Worm (Caenorhabditis elegans) whole organism, L2 larva: ENCODE results near the gene R13H4.6.

ENCODE experiments used
- C34F6.9 ChIP-seq: fragments of 150-350 bp; optimal IDR thresholded peaks from 2 replicates; lab custom pipeline; 2014; ENCODE audit warnings: missing biosample characterization, missing genetic modification characterization
- F13H6.1 ChIP-seq: sonication (generic microtip); optimal IDR thresholded peaks from 2 replicates; lab custom pipeline; 2016; ENCODE audit warnings: missing genetic modification characterization, missing compliant biosample characterization
- Y55F3AM.14 ChIP-seq: fragments of 200-800 bp; sonication (Bioruptor generic); optimal IDR thresholded peaks from 2 replicates; lab custom pipeline; 2018; ENCODE audit warnings: mild to moderate bottlenecking, missing genetic modification characterization, missing compliant biosample characterization
- ZK546.5 ChIP-seq: sonication (generic microtip); optimal IDR thresholded peaks from 2 replicates; lab custom pipeline; 2017; ENCODE audit warnings: missing biosample characterization, missing genetic modification characterization
- alr-1 ChIP-seq: fragments of 150-350 bp; optimal IDR thresholded peaks from 2 replicates; lab custom pipeline; 2014; ENCODE audit warnings: missing biosample characterization, missing genetic modification characterization
- aly-2 ChIP-seq: fragments of 150-350 bp; optimal IDR thresholded peaks from 2 replicates; lab custom pipeline; 2014; ENCODE audit warnings: missing biosample characterization, missing genetic modification characterization
- ama-1 ChIP-seq: fragments of 150-350 bp; optimal IDR thresholded peaks from 2 replicates; lab custom pipeline; 2018; ENCODE audit warnings: inconsistent platforms
- blmp-1 ChIP-seq: sonication (generic microtip); optimal IDR thresholded peaks from 2 replicates; lab custom pipeline; 2017; ENCODE audit warnings: missing genetic modification characterization, mild to moderate bottlenecking, missing compliant biosample characterization, antibody characterized with exemption, moderate library complexity; ENCODE audit not compliant: insufficient read depth
- ceh-16 ChIP-seq: fragments of 150-350 bp; optimal IDR thresholded peaks from 2 replicates; lab custom pipeline; 2014; ENCODE audit warnings: missing biosample characterization, missing genetic modification characterization
- ceh-82 ChIP-seq: fragments of 150-350 bp; optimal IDR thresholded peaks from 2 replicates; lab custom pipeline; 2014; ENCODE audit warnings: missing biosample characterization, missing genetic modification characterization
- crh-2 ChIP-seq: sonication (generic microtip); optimal IDR thresholded peaks from 2 replicates; lab custom pipeline; 2017; ENCODE audit warnings: missing biosample characterization, missing genetic modification characterization
- egl-27 ChIP-seq: sonication (generic microtip); optimal IDR thresholded peaks from 3 replicates; lab custom pipeline; 2017; ENCODE audit warnings: missing biosample characterization, missing genetic modification reagents, missing genetic modification characterization
- elt-3 ChIP-seq: sonication (generic microtip); optimal IDR thresholded peaks from 2 replicates; lab custom pipeline; 2017; ENCODE audit warnings: missing biosample characterization, missing genetic modification characterization
- fos-1 ChIP-seq: fragments of 150-350 bp; optimal IDR thresholded peaks from 2 replicates; lab custom pipeline; 2014; ENCODE audit warnings: missing biosample characterization, missing genetic modification characterization
- lin-11 ChIP-seq: fragments of 150-350 bp; sonication (generic microtip); optimal IDR thresholded peaks from 2 replicates; lab custom pipeline; 2014; ENCODE audit warnings: missing biosample characterization, missing genetic modification characterization, inconsistent platforms, mixed read lengths
- lin-13 ChIP-seq: fragments of 150-350 bp; optimal IDR thresholded peaks from 2 replicates; lab custom pipeline; 2014; ENCODE audit warnings: missing biosample characterization, missing genetic modification reagents, missing genetic modification characterization
- lin-39 ChIP-seq: fragments of 150-350 bp; optimal IDR thresholded peaks from 2 replicates; lab custom pipeline; 2014; ENCODE audit warnings: missing biosample characterization, missing genetic modification reagents, missing genetic modification characterization
- lsy-2 ChIP-seq, 2 experiments: fragments of 150-350 bp in 1 of 2; sonication (generic microtip) in 1 of 2; optimal IDR thresholded peaks; 2 replicates each; lab custom pipeline; 2014 to 2017; ENCODE audit warnings: missing biosample characterization in 2 of 2, missing genetic modification characterization in 2 of 2
- mbf-1 ChIP-seq: sonication (generic microtip); optimal IDR thresholded peaks from 2 replicates; lab custom pipeline; 2017; ENCODE audit warnings: missing biosample characterization, missing genetic modification characterization
- mdl-1 ChIP-seq, 2 experiments: fragments of 150-350 bp in 1 of 2; sonication (generic microtip) in 1 of 2; optimal IDR thresholded peaks; 2 replicates each; lab custom pipeline; 2017; ENCODE audit warnings: missing biosample characterization in 2 of 2, missing genetic modification characterization in 2 of 2
- nhr-10 ChIP-seq: sonication (generic microtip); optimal IDR thresholded peaks from 2 replicates; lab custom pipeline; 2017; ENCODE audit warnings: missing biosample characterization, missing genetic modification characterization
- nhr-11 ChIP-seq: fragments of 150-350 bp; optimal IDR thresholded peaks from 2 replicates; lab custom pipeline; 2014; ENCODE audit warnings: missing biosample characterization, missing genetic modification characterization
- nhr-12 ChIP-seq: fragments of 150-350 bp; optimal IDR thresholded peaks from 2 replicates; lab custom pipeline; 2014; ENCODE audit warnings: missing biosample characterization, missing genetic modification characterization
- nhr-129 ChIP-seq: fragments of 150-350 bp; optimal IDR thresholded peaks from 2 replicates; lab custom pipeline; 2014; ENCODE audit warnings: missing biosample characterization, missing genetic modification characterization
- nhr-21 ChIP-seq: fragments of 150-350 bp; optimal IDR thresholded peaks from 2 replicates; lab custom pipeline; 2014; ENCODE audit warnings: missing biosample characterization, missing genetic modification characterization
- nhr-23 ChIP-seq: fragments of 150-350 bp; optimal IDR thresholded peaks from 2 replicates; lab custom pipeline; 2014; ENCODE audit warnings: missing biosample characterization, missing genetic modification reagents, missing genetic modification characterization
- nhr-237 ChIP-seq: fragments of 150-350 bp; optimal IDR thresholded peaks from 2 replicates; lab custom pipeline; 2014; ENCODE audit warnings: missing biosample characterization, missing genetic modification characterization
- nhr-25 ChIP-seq: fragments of 150-350 bp; sonication (generic microtip); optimal IDR thresholded peaks from 3 replicates; lab custom pipeline; 2014; ENCODE audit warnings: missing biosample characterization, missing genetic modification characterization
- nhr-6 ChIP-seq: fragments of 150-350 bp; optimal IDR thresholded peaks from 2 replicates; lab custom pipeline; 2014; ENCODE audit warnings: missing biosample characterization, missing genetic modification characterization
- nhr-77 ChIP-seq: fragments of 150-350 bp; optimal IDR thresholded peaks from 2 replicates; lab custom pipeline; 2014; ENCODE audit warnings: missing biosample characterization, missing genetic modification characterization
- peb-1 ChIP-seq: fragments of 150-350 bp; optimal IDR thresholded peaks from 2 replicates; lab custom pipeline; 2014; ENCODE audit warnings: missing biosample characterization, missing genetic modification characterization
- sem-4 ChIP-seq: fragments of 150-350 bp; optimal IDR thresholded peaks from 2 replicates; lab custom pipeline; 2014; ENCODE audit warnings: missing biosample characterization, missing genetic modification reagents, missing genetic modification characterization
- sma-3 ChIP-seq: sonication (generic microtip); optimal IDR thresholded peaks from 2 replicates; lab custom pipeline; 2016; ENCODE audit warnings: missing genetic modification reagents, missing genetic modification characterization, missing compliant biosample characterization
- sma-9 ChIP-seq, 2 experiments: fragments of 150-350 bp in 1 of 2; sonication (generic microtip) in 1 of 2; optimal IDR thresholded peaks; 2 replicates each; lab custom pipeline; 2014 to 2016; ENCODE audit warnings: missing genetic modification characterization in 2 of 2, mild to moderate bottlenecking in 1 of 2, missing biosample characterization in 1 of 2, missing compliant biosample characterization in 1 of 2, missing genetic modification reagents in 1 of 2, moderate library complexity in 1 of 2
- unc-39 ChIP-seq: fragments of 150-350 bp; optimal IDR thresholded peaks from 2 replicates; lab custom pipeline; 2014; ENCODE audit warnings: missing biosample characterization, missing genetic modification characterization
- unc-55 ChIP-seq: fragments of 150-350 bp; sonication (generic microtip); optimal IDR thresholded peaks from 3 replicates; lab custom pipeline; 2014; ENCODE audit warnings: missing biosample characterization, missing genetic modification reagents, missing genetic modification characterization
- unc-62 ChIP-seq: fragments of 150-350 bp; optimal IDR thresholded peaks from 2 replicates; lab custom pipeline; 2014; ENCODE audit warnings: missing biosample characterization, missing genetic modification reagents, missing genetic modification characterization
- zag-1 ChIP-seq: fragments of 150-350 bp; optimal IDR thresholded peaks from 2 replicates; lab custom pipeline; 2014; ENCODE audit warnings: missing biosample characterization, missing genetic modification characterization
- ztf-1 ChIP-seq: fragments of 200-800 bp; sonication (Bioruptor generic); conservative IDR thresholded peaks from 2 replicates; pipeline ENCODE4 v1.3.6; 2022; ENCODE audit warnings: missing genetic modification characterization, missing compliant biosample characterization
- ztf-11 ChIP-seq: sonication (generic microtip); optimal IDR thresholded peaks from 2 replicates; lab custom pipeline; 2017; ENCODE audit warnings: missing biosample characterization, missing genetic modification characterization
- ztf-4 ChIP-seq: fragments of 150-350 bp; optimal IDR thresholded peaks from 2 replicates; lab custom pipeline; 2014; ENCODE audit warnings: missing biosample characterization, missing genetic modification characterization

Gene R13H4.6

DNA sequence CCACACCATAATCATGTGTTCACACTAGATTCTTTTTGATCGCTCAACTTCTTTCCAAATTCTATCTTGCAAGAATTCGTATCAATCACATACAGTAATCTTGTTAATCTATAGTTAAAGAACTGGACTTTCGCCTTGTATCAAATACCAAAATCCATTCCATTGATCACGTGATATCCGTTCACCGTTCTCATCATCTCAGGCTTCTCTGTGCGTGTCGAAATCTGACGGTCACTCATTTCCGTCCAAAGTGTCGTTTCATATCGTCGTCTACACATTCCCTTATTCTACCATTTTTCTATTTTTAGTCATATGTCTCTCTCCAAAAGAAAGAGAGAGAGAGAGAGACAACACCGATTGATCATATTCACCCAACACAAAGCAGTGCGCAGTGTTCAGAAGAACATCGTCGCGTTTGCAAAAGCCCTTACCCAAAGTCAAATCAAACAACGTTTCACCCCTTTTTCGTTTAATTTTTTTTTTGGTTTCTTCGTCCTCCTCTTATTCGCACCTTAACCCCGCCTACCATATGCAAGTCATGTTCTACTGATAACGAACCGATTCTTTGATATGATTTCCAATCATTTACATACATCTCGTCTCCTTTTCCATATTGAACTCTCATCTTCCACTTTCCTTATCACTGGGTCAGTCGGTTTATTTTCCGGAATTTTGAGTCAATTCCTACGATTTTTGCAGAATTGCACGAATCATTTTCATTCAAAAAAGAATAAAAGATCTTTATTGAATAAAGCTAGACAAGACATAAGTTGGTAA is 3.6 kb upstream of the R13H4.6 start (continued):
- TF ChIP-seq ztf-4 (no peak), sma-3 (peak; percentile 79), F13H6.1 (peak; percentile 57), mdl-1 (tag; optimal IDR thresholded peaks at IDR 0.05; lab: Kevin White, UChicago) (peak; percentile 52 to 84), nhr-25 (peak; percentile 90), lin-39 (tag; lab: Kevin White, UChicago) (no peak), elt-3 (tag; lab: Kevin White, UChicago) (no peak), sem-4 (tag; lab: Kevin White, UChicago) (no peak), zag-1 (tag; lab: Kevin White, UChicago) (no peak), lsy-2 (tag; optimal IDR thresholded peaks at IDR 0.05; lab: Kevin White, UChicago) (peak in 1 of 2 experiments; percentile 48), lin-13 (no peak), ceh-16 (tag; lab: Kevin White, UChicago) (no peak), unc-39 (tag; lab: Kevin White, UChicago) (no peak), aly-2 (tag; lab: Kevin White, UChicago) (no peak), fos-1 (peak; percentile 96), nhr-10 (no peak), unc-62 (GFP tag; lab: Kevin White, UChicago) (no peak), crh-2 (no peak), peb-1 (no peak), alr-1 (no peak), ZK546.5 (tag; lab: Kevin White, UChicago) (no peak)

DNA sequence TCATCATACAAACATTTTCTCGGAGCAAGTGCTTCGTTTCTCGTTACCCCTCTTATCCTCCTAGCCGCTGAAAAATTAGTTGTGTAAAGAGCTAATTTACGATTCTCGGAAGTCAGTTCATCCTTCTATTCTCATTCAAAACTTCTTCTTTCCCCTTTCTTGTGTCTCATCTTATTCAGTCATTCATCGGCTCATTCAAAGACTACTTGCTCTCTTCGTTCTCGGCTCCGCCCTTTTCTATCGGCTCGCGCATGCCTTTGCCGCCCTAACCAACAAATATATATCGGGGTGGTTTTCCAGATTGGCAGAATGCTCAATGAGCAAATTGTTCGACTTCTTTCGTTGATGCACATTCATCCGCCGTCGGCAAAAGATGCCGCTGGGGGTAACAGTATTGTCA is 2.5 kb upstream of the R13H4.6 start, which contains the start of gene R13H4.5:
TSS of gene R13H4.5 (plus strand) at position 301 of the 400 bp plus-strand sequence.
- TF ChIP-seq lin-11 (no peak), ama-1 (lab: Kevin White, UChicago) (no peak), ztf-4 (no peak), mbf-1 (tag; lab: Kevin White, UChicago) (no peak), unc-55 (GFP tag; lab: Kevin White, UChicago) (peak; percentile 19), ztf-11 (tag; lab: Kevin White, UChicago) (no peak), ztf-1 (GFP tag; lab: Robert Waterston, UW) (0 out of 2 replicates have a peak, but pooled peaks have one; percentile 35)

DNA sequence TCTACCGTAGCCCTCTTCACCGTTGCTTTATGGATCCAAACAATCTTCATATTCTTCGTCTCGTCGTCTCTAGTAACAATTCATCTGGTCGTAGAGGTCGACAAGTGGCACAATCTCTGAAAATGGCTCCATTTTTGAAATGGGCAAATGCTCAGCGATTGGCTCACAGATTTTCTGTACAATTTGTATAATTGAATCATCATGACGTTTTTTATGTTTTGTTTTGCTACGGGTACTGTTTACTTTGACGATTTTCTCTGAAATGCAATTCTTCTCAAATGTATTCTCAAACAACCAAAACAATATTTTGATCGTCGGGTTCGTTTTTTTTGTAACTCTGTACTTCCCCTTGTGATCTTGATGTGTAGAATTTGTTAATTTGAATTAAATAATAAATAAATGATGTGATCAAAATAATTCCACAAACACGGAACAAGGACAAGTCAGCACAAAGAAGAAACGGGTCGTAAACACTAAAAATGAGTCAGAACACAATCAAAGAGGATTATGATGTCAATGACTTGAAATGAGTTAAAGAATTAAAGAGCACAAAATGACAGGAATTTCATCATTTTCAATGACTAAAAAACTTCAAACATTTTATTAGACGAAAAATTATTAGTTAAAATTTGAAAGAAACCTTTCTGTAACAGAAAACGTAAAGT is 905 bp upstream of the R13H4.6 start:
- TF ChIP-seq mdl-1 (tag; optimal IDR thresholded peaks at IDR 0.05; lab: Kevin White, UChicago) (no peak), unc-62 (GFP tag; lab: Kevin White, UChicago) (no peak), ceh-82 (tag; lab: Kevin White, UChicago) (no peak), ZK546.5 (tag; lab: Kevin White, UChicago) (no peak), aly-2 (tag; lab: Kevin White, UChicago) (no peak), nhr-77 (tag; lab: Kevin White, UChicago) (no peak), lin-13 (no peak), sma-9 (GFP tag; optimal IDR thresholded peaks at IDR 0.05; lab: Kevin White, UChicago) (peak; percentile 27), sma-9 (tag; optimal IDR thresholded peaks at IDR 0.05; lab: Kevin White, UChicago) (no peak), lsy-2 (tag; optimal IDR thresholded peaks at IDR 0.05; lab: Kevin White, UChicago) (peak in 1 of 2 experiments; percentile 20), nhr-129 (no peak), fos-1 (peak; percentile 63), blmp-1 (tag; lab: Kevin White, UChicago) (no peak), nhr-6 (no peak), nhr-23 (tag; lab: Kevin White, UChicago) (no peak), nhr-237 (tag; lab: Kevin White, UChicago) (no peak), unc-55 (GFP tag; lab: Kevin White, UChicago) (no peak), egl-27 (tag; lab: Kevin White, UChicago) (no peak), C34F6.9 (no peak), mbf-1 (tag; lab: Kevin White, UChicago) (no peak), nhr-12 (no peak), nhr-25 (no peak), ztf-1 (GFP tag; lab: Robert Waterston, UW) (no peak), peb-1 (no peak), lin-39 (tag; lab: Kevin White, UChicago) (no peak), sem-4 (tag; lab: Kevin White, UChicago) (no peak), crh-2 (no peak), ama-1 (lab: Kevin White, UChicago) (no peak), Y55F3AM.14 (no peak), nhr-11 (tag; lab: Kevin White, UChicago) (no peak), nhr-21 (tag; lab: Kevin White, UChicago) (peak; percentile 29)
- TF ChIP-seq, all 48 proteins: peak for 4
